Fruit fly (Drosophila melanogaster) whole organism, adult: Measurements from ENCODE around the gene CG11983.
A peak's percentile ranks its signal among the peaks of the same experiment; 100 is the strongest.

Source experiments
- CG14711 ChIP-seq: fragments of 200-800 bp; sonication (Bioruptor generic); optimal IDR thresholded peaks from 2 replicates; lab custom pipeline; 2018; ENCODE audit warnings: missing biosample characterization, mild to moderate bottlenecking, missing genetic modification characterization, moderate library complexity
- Hr96 ChIP-seq: fragments of 200-800 bp; sonication (Bioruptor generic); optimal IDR thresholded peaks from 2 replicates; lab custom pipeline; 2016; ENCODE audit warnings: missing biosample characterization, missing genetic modification characterization
- bab1 ChIP-seq: fragments of 200-800 bp; sonication (Bioruptor generic); optimal IDR thresholded peaks from 3 replicates; lab custom pipeline; 2019; ENCODE audit warnings: missing biosample characterization, mild to moderate bottlenecking, missing genetic modification characterization, moderate library complexity
- pad ChIP-seq: fragments of 200-800 bp; sonication (Bioruptor generic); optimal IDR thresholded peaks from 3 replicates; lab custom pipeline; 2017; ENCODE audit warnings: missing biosample characterization, missing genetic modification characterization, mild to moderate bottlenecking, moderate library complexity, missing genetic modification reagents

DNA sequence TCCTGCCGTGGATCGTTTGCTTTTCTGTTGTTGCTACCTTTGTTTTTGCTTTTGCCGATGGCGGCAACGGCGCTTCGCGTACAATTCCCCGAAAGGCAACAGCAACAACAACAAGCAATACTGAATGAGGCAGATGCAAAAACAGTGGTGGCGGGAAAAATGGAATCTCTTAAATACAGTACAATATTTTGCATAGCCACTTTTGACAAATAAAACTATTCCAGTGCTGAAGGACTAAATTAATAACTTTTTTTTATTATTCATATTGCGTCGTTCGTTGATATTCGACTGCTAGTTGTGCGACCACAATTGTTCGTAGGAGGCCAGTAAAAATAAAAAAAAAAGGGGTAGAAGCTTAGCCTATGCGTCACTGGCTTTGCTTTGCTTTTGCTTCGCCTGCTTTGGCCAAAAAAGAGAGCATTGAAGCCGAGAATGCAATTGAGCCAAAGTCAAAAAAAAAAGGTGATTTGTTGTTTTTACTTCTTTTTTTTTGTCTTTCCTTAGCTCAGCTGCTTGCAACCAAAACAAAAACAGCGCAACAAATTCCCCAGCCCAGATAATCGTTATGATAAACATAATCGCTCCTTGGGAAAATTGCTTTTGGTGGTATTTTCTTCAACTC is 23.8 kb downstream of the CG11983 start:
- TF ChIP-seq CG14711 (tag; lab: Kevin White, UChicago) (peak; percentile 75), bab1 (peak; percentile 73), Hr96 (peak; percentile 40), pad (GFP tag; lab: Kevin White, UChicago) (peak; percentile 40)
